Worm (Caenorhabditis elegans) whole organism, midembryonic: ENCODE measurements around the gene F38C2.4.

Experiments
- T22C8.4 ChIP-seq: fragments of 200-800 bp; sonication (Bioruptor generic); IDR thresholded peaks from 2 replicates; pipeline ENCODE4 v1.3.6; 2022; ENCODE audit warnings: missing genetic modification characterization, missing compliant biosample characterization
- cog-1 ChIP-seq: sonication (generic microtip); optimal IDR thresholded peaks from 2 replicates; lab custom pipeline; 2016; ENCODE audit warnings: missing genetic modification characterization, missing compliant biosample characterization
- flt-1 ChIP-seq: fragments of 200-800 bp; sonication (Bioruptor generic); IDR thresholded peaks from 2 replicates; pipeline ENCODE4 v1.3.6; 2022; ENCODE audit warnings: missing genetic modification characterization, missing compliant biosample characterization
- klf-2 ChIP-seq: fragments of 200-800 bp; sonication (Bioruptor generic); conservative IDR thresholded peaks from 2 replicates; pipeline ENCODE4 v1.3.6; 2022; ENCODE audit warnings: missing genetic modification reagents, missing genetic modification characterization, missing compliant biosample characterization
- med-1 ChIP-seq: sonication (generic microtip); optimal IDR thresholded peaks from 2 replicates; lab custom pipeline; 2017; ENCODE audit warnings: missing genetic modification characterization, mild to moderate bottlenecking, missing compliant biosample characterization, antibody characterized with exemption, missing genetic modification reagents; ENCODE audit not compliant: insufficient read depth
- ref-1 ChIP-seq: fragments of 200-800 bp; sonication (Bioruptor generic); conservative IDR thresholded peaks from 2 replicates; pipeline ENCODE4 v1.3.6; 2022; ENCODE audit warnings: missing genetic modification reagents, missing genetic modification characterization, missing compliant biosample characterization
- tab-1 ChIP-seq: fragments of 200-800 bp; sonication (Bioruptor generic); IDR thresholded peaks from 2 replicates; pipeline ENCODE4 v1.3.6; 2022; ENCODE audit warnings: missing genetic modification characterization, missing compliant biosample characterization
- ztf-23 ChIP-seq: fragments of 200-800 bp; sonication (Bioruptor generic); IDR thresholded peaks from 2 replicates; pipeline ENCODE4 v1.3.6; 2022; ENCODE audit warnings: missing genetic modification reagents, missing genetic modification characterization, missing compliant biosample characterization
- ztf-29 ChIP-seq: fragments of 200-800 bp; sonication (Bioruptor generic); IDR thresholded peaks from 2 replicates; pipeline ENCODE4 v1.3.6; 2022; ENCODE audit warnings: missing genetic modification reagents, missing genetic modification characterization, missing compliant biosample characterization

DNA sequence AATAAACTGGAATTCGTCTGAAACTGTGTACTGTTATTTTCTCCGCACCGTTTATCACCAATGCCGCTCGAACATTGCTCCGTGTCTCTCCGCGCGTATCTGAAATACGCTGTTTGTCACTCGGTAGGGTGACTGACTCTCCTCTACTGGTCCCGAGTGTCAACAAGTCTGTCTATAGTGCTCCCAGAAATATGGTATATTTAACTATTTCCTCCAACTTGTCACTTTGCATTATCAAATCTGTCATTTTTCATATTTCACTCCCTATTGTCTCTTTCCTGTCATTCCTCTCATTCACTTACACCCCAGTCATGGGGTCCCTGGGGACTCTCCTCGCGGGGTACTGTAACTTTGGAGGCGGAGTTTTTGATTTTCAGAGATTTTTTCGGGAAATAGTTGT is 16.6 kb upstream of the F38C2.4 start, which contains the start of gene hlh-17:
- no peak for TF ChIP-seq flt-1 (GFP tag; lab: Robert Waterston, UW)
- TF ChIP-seq ztf-23, result no peak
- no peak for TF ChIP-seq tab-1 (GFP tag; lab: Robert Waterston, UW)
- TF ChIP-seq med-1 (GFP tag; lab: Kevin White, UChicago), result no peak
- TF ChIP-seq ref-1 (GFP tag; lab: Robert Waterston, UW), result no peak
- no peak for TF ChIP-seq T22C8.4
- TF ChIP-seq ztf-29, result no peak
- no peak for TF ChIP-seq klf-2 (GFP tag; lab: Robert Waterston, UW)
- no peak for TF ChIP-seq cog-1 (tag; lab: Kevin White, UChicago)
